Worm (Caenorhabditis elegans) whole organism, L4 larva: ENCODE results near the gene srh-195.

Experiments used
- jun-1 ChIP-seq: fragments of 150-350 bp; optimal IDR thresholded peaks from 2 replicates; lab custom pipeline; 2014; ENCODE audit warnings: missing biosample characterization, missing genetic modification reagents, missing genetic modification characterization
- pha-4 ChIP-seq, 2 experiments: fragments of 150-350 bp in 1 of 2; fragments of 200-800 bp in 1 of 2; sonication (Bioruptor generic) in 1 of 2; IDR thresholded peaks in 1 of 2; optimal IDR thresholded peaks in 1 of 2; 2 replicates each; pipeline versions ENCODE4 v1.3.6 to Lab custom; 2014 to 2022; ENCODE audit warnings: missing genetic modification characterization in 2 of 2, missing genetic modification reagents in 2 of 2, missing biosample characterization in 1 of 2, missing compliant biosample characterization in 1 of 2

DNA sequence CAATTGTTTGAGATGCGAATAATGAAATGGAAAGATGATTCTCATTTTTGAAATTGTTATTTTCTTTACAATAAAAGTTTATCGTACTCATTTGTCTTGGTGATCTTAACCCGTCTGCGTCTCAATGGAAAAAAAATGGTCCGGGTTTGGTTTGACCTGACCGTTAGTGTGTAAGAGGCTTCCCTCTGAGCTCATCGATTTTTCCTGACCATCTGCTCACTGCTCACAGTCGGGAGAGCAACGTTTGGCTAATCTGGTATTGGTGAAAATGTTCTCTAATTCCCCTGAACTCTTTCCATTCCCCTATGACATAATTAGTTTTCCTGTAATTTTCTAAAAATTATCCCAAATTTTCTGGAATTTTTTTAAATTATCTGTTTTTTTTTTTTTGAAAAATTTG lies 22.2 kb upstream of the srh-195 start:
- no peak for TF ChIP-seq pha-4 (GFP tag; IDR thresholded peaks at IDR 0.05; lab: Robert Waterston, UW)
- TF ChIP-seq pha-4 (tag; optimal IDR thresholded peaks at IDR 0.05; lab: Kevin White, UChicago) = no peak
- no peak for TF ChIP-seq jun-1 (tag; lab: Kevin White, UChicago)
